Fruit fly (Drosophila melanogaster) whole organism, prepupa: ENCODE data around the gene Vsp37A.

Experiments used
- Blimp-1 ChIP-seq: fragments of 200-800 bp; sonication (Bioruptor generic); optimal IDR thresholded peaks from 3 replicates; lab custom pipeline; 2017; ENCODE audit warnings: missing biosample characterization, missing genetic modification characterization, mild to moderate bottlenecking, moderate library complexity, missing genetic modification reagents
- CG10631 ChIP-seq: fragments of 200-800 bp; sonication (Bioruptor generic); optimal IDR thresholded peaks from 2 replicates; lab custom pipeline; 2016; ENCODE audit warnings: missing biosample characterization, missing genetic modification characterization
- CG10669 ChIP-seq: fragments of 200-800 bp; sonication (Bioruptor generic); optimal IDR thresholded peaks from 3 replicates; lab custom pipeline; 2018; ENCODE audit warnings: missing biosample characterization, mild to moderate bottlenecking, missing genetic modification characterization, moderate library complexity
- CG15336 ChIP-seq: fragments of 200-800 bp; sonication (Bioruptor generic); IDR thresholded peaks from 2 replicates; pipeline ENCODE4 v1.3.6; 2022; ENCODE audit warnings: missing biosample characterization, missing genetic modification characterization
- CG1621 ChIP-seq: fragments of 200-800 bp; sonication (Bioruptor generic); optimal IDR thresholded peaks from 3 replicates; lab custom pipeline; 2018; ENCODE audit warnings: missing biosample characterization, mild to moderate bottlenecking, missing genetic modification characterization
- CG3032 ChIP-seq: fragments of 200-800 bp; optimal IDR thresholded peaks from 2 replicates; lab custom pipeline; 2019; ENCODE audit warnings: missing biosample characterization, mild to moderate bottlenecking, missing genetic modification characterization, moderate library complexity
- CG31627 ChIP-seq: fragments of 200-800 bp; sonication (Bioruptor generic); optimal IDR thresholded peaks from 3 replicates; lab custom pipeline; 2016; ENCODE audit warnings: missing biosample characterization, missing genetic modification characterization
- CG32006 ChIP-seq: fragments of 200-800 bp; sonication (Bioruptor generic); optimal IDR thresholded peaks from 3 replicates; lab custom pipeline; 2017; ENCODE audit warnings: missing biosample characterization, mild to moderate bottlenecking, missing genetic modification characterization
- CG34406 ChIP-seq: fragments of 200-800 bp; sonication (Bioruptor generic); optimal IDR thresholded peaks from 3 replicates; lab custom pipeline; 2016; ENCODE audit warnings: missing biosample characterization, missing genetic modification characterization
- CG3919 ChIP-seq: fragments of 200-800 bp; sonication (Bioruptor generic); optimal IDR thresholded peaks from 3 replicates; lab custom pipeline; 2016; ENCODE audit warnings: missing biosample characterization, missing genetic modification characterization
- CG6163 ChIP-seq: fragments of 200-800 bp; sonication (Bioruptor generic); IDR thresholded peaks from 3 replicates; pipeline ENCODE4 v1.3.6; 2022; ENCODE audit warnings: missing biosample characterization, missing genetic modification characterization
- CG6276 ChIP-seq: fragments of 200-800 bp; sonication (Bioruptor generic); optimal IDR thresholded peaks from 2 replicates; lab custom pipeline; 2017; ENCODE audit warnings: missing biosample characterization, mild to moderate bottlenecking, missing genetic modification characterization
- CG6792 ChIP-seq: fragments of 200-800 bp; sonication (Bioruptor generic); optimal IDR thresholded peaks from 3 replicates; lab custom pipeline; 2016; ENCODE audit warnings: missing biosample characterization, missing genetic modification characterization
- CG6808 ChIP-seq: fragments of 200-800 bp; sonication (Bioruptor generic); optimal IDR thresholded peaks from 3 replicates; lab custom pipeline; 2017; ENCODE audit warnings: missing biosample characterization, missing genetic modification characterization, mild to moderate bottlenecking, moderate library complexity, missing genetic modification reagents
- CG6854 ChIP-seq: fragments of 200-800 bp; sonication (Bioruptor generic); optimal IDR thresholded peaks from 2 replicates; lab custom pipeline; 2017; ENCODE audit warnings: missing biosample characterization, mild to moderate bottlenecking, missing genetic modification characterization
- CG8119 ChIP-seq: fragments of 200-800 bp; sonication (Bioruptor generic); IDR thresholded peaks from 3 replicates; pipeline ENCODE4 v1.3.6; 2022; ENCODE audit warnings: missing biosample characterization, missing genetic modification characterization
- CG8319 ChIP-seq: fragments of 200-800 bp; sonication (Bioruptor generic); optimal IDR thresholded peaks from 3 replicates; lab custom pipeline; 2016; ENCODE audit warnings: missing biosample characterization, missing genetic modification characterization
- CG8632 ChIP-seq: fragments of 200-800 bp; sonication (Bioruptor generic); optimal IDR thresholded peaks from 3 replicates; lab custom pipeline; 2016; ENCODE audit warnings: missing biosample characterization, missing genetic modification characterization
- Eip78C ChIP-seq: fragments of 200-800 bp; sonication (Bioruptor generic); peaks from one replicate; lab custom pipeline; 2016; ENCODE audit warnings: missing biosample characterization, missing genetic modification characterization
- Ets21C ChIP-seq: fragments of 200-800 bp; sonication (Bioruptor generic); optimal IDR thresholded peaks from 3 replicates; lab custom pipeline; 2016; ENCODE audit warnings: missing biosample characterization, missing genetic modification characterization
- Hr38 ChIP-seq: sonication (Bioruptor generic); optimal IDR thresholded peaks from 2 replicates; lab custom pipeline; 2016; ENCODE audit warnings: missing biosample characterization, missing genetic modification characterization
- Hr4 ChIP-seq: fragments of 200-800 bp; sonication (Bioruptor generic); optimal IDR thresholded peaks from 3 replicates; lab custom pipeline; 2016; ENCODE audit warnings: missing biosample characterization, missing genetic modification characterization
- Smox ChIP-seq: fragments of 200-800 bp; sonication (Bioruptor generic); optimal IDR thresholded peaks from 3 replicates; lab custom pipeline; 2016; ENCODE audit warnings: missing biosample characterization, missing genetic modification characterization
- Sox14 ChIP-seq: fragments of 200-800 bp; sonication (Bioruptor generic); optimal IDR thresholded peaks from 3 replicates; lab custom pipeline; 2016; ENCODE audit warnings: missing biosample characterization, missing genetic modification characterization
- cyc ChIP-seq: fragments of 200-800 bp; sonication (Bioruptor generic); optimal IDR thresholded peaks from 3 replicates; lab custom pipeline; 2016; ENCODE audit warnings: missing biosample characterization, missing genetic modification characterization
- dsx ChIP-seq: fragments of 200-800 bp; optimal IDR thresholded peaks from 3 replicates; lab custom pipeline; 2019; ENCODE audit warnings: missing biosample characterization, mild to moderate bottlenecking, missing genetic modification characterization, moderate library complexity; ENCODE audit not compliant: poor library complexity, severe bottlenecking
- eg ChIP-seq: fragments of 200-800 bp; sonication (Bioruptor generic); IDR thresholded peaks from 3 replicates; pipeline ENCODE4 v1.3.6; 2022; ENCODE audit warnings: missing biosample characterization, missing genetic modification characterization
- esn ChIP-seq: fragments of 200-800 bp; sonication (Bioruptor generic); optimal IDR thresholded peaks from 2 replicates; lab custom pipeline; 2016; ENCODE audit warnings: missing biosample characterization, mild to moderate bottlenecking, missing genetic modification characterization, moderate library complexity
- fd85E ChIP-seq: fragments of 200-800 bp; sonication (Bioruptor generic); optimal IDR thresholded peaks from 3 replicates; lab custom pipeline; 2016; ENCODE audit warnings: missing biosample characterization, missing genetic modification characterization
- lz ChIP-seq: fragments of 200-800 bp; sonication (Bioruptor generic); optimal IDR thresholded peaks from 3 replicates; lab custom pipeline; 2016; ENCODE audit warnings: missing biosample characterization, missing genetic modification characterization
- ss ChIP-seq, 2 experiments: fragments of 200-800 bp; sonication (Bioruptor generic); optimal IDR thresholded peaks; 2 replicates in 1 of 2; 3 replicates in 1 of 2; lab custom pipeline; 2017 to 2018; ENCODE audit warnings: mild to moderate bottlenecking in 2 of 2, missing biosample characterization in 2 of 2, missing genetic modification characterization in 2 of 2, moderate library complexity in 1 of 2
- svp ChIP-seq: fragments of 200-800 bp; sonication (Bioruptor generic); peaks from one replicate; lab custom pipeline; 2016; ENCODE audit warnings: missing biosample characterization, missing genetic modification characterization
- topi ChIP-seq: fragments of 200-800 bp; sonication (Bioruptor generic); optimal IDR thresholded peaks from 3 replicates; lab custom pipeline; 2016; ENCODE audit warnings: missing biosample characterization, missing genetic modification characterization

Gene Vsp37A

DNA sequence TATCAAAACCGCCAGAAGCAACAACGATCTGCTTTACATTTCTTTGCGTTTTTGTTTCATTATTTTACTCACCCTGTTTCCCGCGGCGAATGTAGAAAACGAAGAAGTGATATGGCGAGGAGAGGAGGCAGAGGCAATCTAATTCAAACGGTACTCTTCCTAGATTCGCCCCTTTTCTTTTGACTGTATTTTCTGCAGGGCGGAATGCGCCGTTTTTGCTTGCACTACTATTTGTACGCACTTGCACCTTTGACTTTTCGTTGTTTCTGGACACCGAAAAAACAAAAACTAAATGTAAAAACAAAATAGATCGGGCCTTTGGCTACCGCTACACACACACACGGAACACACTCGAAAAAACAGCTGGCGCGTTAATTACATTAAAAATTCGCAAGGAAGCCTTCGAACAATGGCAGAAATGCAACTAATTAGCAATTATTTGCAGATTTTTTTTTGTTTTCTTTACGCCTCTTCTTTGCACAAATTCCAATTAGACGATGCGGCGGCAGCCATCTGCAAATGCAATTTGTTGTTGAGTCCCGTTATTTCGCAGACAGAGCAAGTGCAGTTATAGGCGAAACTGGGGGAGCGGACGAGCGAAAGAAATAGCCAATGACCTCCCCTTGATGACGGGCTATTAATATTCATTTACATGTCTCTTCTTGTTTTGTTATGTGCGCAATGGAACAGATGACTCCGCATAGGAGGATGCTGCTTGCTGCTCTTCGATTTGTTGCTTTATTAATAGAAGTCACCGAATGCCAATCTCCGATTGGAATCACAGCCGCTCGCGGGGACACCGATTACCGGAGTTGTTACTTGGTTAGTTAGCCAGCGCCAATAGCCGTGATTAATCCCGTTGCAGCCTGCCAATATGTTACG, 1.9 kb upstream of the Vsp37A start:
- peak; percentile 61 for TF ChIP-seq svp (GFP tag; lab: Kevin White, UChicago)
- TF ChIP-seq CG32006: peak; percentile 24
- peak; percentile 22; the same call in 1 of the 2 replicates for TF ChIP-seq CG15336 (GFP tag; lab: Robert Waterston, UW)
- no peak for TF ChIP-seq topi
- peak; percentile 41; the same call in 1 of the 3 replicates for TF ChIP-seq CG8119 (GFP tag; lab: Robert Waterston, UW)
- TF ChIP-seq CG6808 (GFP tag; lab: Kevin White, UChicago): no peak
- TF ChIP-seq Hr4 (GFP tag; lab: Kevin White, UChicago): peak; percentile 33

DNA sequence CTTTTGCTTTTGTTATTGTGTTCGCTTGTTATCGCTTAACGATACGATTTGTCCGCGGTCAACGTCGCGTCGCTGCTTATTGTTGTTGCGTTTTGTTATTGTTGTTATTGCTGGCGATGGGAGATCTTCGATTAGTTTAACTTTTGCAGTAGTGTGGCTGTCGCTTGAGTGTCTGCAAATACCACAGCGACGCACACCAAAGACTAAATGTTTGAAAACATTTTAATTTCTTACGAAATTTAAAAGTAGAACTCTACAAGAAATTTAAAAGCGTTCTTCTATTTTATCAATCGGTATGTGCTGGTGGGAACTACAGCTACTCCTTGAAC, 1.3 kb upstream of the Vsp37A start, which contains the start of gene spdi:
Gene spdi (minus strand): TSS at position 94 of the 329 bp plus-strand sequence.
- TF ChIP-seq CG34406 (GFP tag; lab: Kevin White, UChicago) (no peak), dsx (GFP tag; lab: Kevin White, UChicago) (peak; percentile 5)

DNA sequence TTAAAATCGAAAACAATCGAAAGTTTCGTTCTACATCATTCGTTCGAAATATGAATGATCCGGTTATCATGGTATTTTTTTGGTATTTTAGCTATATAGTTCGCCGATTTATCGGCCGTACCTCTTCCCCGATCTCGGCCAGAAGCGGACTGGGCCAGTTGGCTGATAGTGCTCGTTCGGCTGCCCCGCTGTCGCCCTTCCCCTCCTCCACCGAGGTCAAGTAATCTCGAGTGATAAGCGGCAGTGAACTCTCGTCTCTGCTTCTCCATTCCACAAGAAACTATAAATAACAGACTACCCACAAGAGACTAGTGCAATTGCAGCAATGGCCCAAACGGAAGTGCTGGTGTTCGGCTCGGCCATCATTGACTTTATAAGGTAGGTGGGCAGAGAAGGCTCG, 2.0 kb downstream of the Vsp37A start, which contains the start of gene CG13369:
Gene CG13369 (plus strand): TSS at position 112 of the 400 bp plus-strand sequence.
- TF ChIP-seq CG1621 (tag; lab: Kevin White, UChicago) (no peak), topi (no peak), CG10631 (GFP tag; lab: Kevin White, UChicago) (no peak), Eip78C (GFP tag; lab: Kevin White, UChicago) (no peak), CG3032 (no peak), Smox (GFP tag; lab: Kevin White, UChicago) (no peak), CG3919 (GFP tag; lab: Kevin White, UChicago) (no peak), Ets21C (GFP tag; lab: Kevin White, UChicago) (no peak), CG10669 (no peak), eg (GFP tag; lab: Robert Waterston, UW) (no peak), CG8319 (GFP tag; lab: Kevin White, UChicago) (no peak), CG6276 (no peak), CG6854 (GFP tag; lab: Kevin White, UChicago) (no peak)

DNA sequence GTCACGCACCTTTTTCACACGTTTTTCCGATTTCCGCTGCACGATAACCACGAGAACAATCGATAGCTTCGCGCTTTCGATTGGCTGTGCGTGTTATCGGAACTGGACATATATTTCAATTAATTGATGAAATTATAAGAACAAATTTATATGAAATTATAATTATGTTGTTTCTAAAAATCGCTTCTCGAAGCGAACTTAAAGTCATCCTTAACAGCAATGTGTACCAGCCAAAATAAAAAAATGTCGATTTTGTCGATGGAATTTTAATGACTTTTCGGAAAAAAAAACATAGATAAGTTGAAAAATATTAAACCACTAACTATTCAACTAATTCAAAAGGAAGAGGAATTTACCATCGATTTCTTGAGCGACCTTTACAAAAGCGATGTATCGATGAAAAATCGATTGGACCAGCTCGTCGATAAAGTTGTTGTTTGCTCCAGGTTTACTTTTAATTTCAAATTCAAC, 3.9 kb downstream of the Vsp37A start, which contains the start of the genes CG13364 and Hinfp:
Gene CG13364 (minus strand): TSS at position 47 of the 471 bp plus-strand sequence.
Gene Hinfp (plus strand): TSS at position 386 of the 471 bp plus-strand sequence.
- TF ChIP-seq lz (peak; percentile 12), Hr38 (GFP tag; lab: Kevin White, UChicago) (no peak), CG8632 (GFP tag; lab: Kevin White, UChicago) (no peak), svp (GFP tag; lab: Kevin White, UChicago) (peak; percentile 47), CG6163 (GFP tag; lab: Robert Waterston, UW) (no peak), Sox14 (GFP tag; lab: Kevin White, UChicago) (no peak), fd85E (GFP tag; lab: Kevin White, UChicago) (no peak), CG31627 (GFP tag; lab: Kevin White, UChicago) (no peak), ss (GFP tag; optimal IDR thresholded peaks at IDR 0.05; lab: Kevin White, UChicago) (peak in 1 of 2 experiments; percentile 18), topi (peak; percentile 6), esn (peak; percentile 3), CG6792 (GFP tag; lab: Kevin White, UChicago) (no peak), Ets21C (GFP tag; lab: Kevin White, UChicago) (no peak), Blimp-1 (GFP tag; lab: Kevin White, UChicago) (no peak), CG1621 (tag; lab: Kevin White, UChicago) (no peak), Eip78C (GFP tag; lab: Kevin White, UChicago) (peak; percentile 73), cyc (GFP tag; lab: Kevin White, UChicago) (no peak)
